Worm (Caenorhabditis elegans): Measurements from ENCODE around the gene atgl-1.

atgl-1 gene

DNA sequence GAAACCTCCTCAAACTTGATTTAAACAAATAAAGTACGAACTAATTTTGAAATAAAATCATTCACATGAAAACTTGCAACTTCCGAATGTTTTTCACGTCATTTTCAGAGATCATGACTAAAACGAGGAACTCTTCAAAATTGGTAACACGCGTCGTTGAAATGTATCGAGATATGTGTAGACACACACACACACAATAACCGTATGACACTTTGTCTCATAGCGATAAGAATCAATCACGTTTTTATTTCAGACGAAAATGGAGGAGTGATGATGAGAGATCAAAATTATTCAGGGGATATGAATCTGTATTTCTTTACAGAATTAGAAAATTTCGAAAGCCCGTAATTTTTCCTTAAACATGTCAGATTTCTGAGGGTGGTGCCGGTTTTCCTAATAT is 3.5 kb upstream of the atgl-1 start:
- TF ChIP-seq attf-5 (GFP tag; optimal IDR thresholded peaks at IDR 0.05) = peak; percentile 6
- TF ChIP-seq egrh-3 (GFP tag; IDR thresholded peaks at IDR 0.05) = no peak
- TF ChIP-seq nhr-80 (tag; optimal IDR thresholded peaks at IDR 0.05) = peak; percentile 20
- no peak for TF ChIP-seq mes-4 (tag; optimal IDR thresholded peaks at IDR 0.05)
- TF ChIP-seq B0336.3 (GFP tag; IDR thresholded peaks at IDR 0.05) = no peak
- peak; percentile 17 for TF ChIP-seq atf-7 (tag; optimal IDR thresholded peaks at IDR 0.05)
- TF ChIP-seq cebp-1 (GFP tag; IDR thresholded peaks at IDR 0.05) = no peak
- TF ChIP-seq cebp-1 (tag; optimal IDR thresholded peaks at IDR 0.05) = peak; percentile 35
- TF ChIP-seq dpff-1 (tag; optimal IDR thresholded peaks at IDR 0.05) = no peak
- no peak for TF ChIP-seq bed-2 (GFP tag; IDR thresholded peaks at IDR 0.05)

DNA sequence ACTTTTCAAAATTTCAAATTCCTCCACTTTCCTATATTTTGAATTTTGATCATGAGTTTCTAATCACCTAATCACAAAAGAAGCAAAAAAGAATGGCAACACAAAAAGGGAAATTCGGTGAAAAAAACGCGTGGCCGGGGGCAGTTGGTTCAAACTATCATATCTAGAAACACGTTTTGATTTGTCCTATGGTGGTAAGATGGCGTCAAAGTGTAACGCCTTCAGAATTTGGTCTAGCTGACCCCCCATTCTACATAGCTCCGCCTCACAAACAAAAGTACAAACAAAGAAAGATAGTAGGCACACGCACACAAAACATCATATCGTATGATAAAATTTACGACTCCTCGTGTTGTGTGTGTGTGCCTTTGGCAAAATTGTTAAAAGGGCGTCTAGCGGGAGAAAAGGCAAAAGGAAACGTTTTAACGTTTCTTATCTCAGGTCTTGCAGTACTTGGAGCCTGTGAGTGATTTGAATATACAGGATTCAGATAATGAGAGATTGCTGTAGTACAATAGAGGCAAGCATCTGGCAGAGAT is 2.8 kb upstream of the atgl-1 start:
- TF ChIP-seq nhr-80 (tag; optimal IDR thresholded peaks at IDR 0.05) = peak; percentile 72
- peak; percentile 15; the same call in 1 of the 2 replicates for TF ChIP-seq dox-1 (GFP tag; IDR thresholded peaks at IDR 0.05)
- peak; percentile 46; the same call in 1 of the 2 replicates for TF ChIP-seq lin-26 (GFP tag; IDR thresholded peaks at IDR 0.05)
- TF ChIP-seq attf-3 (GFP tag; conservative IDR thresholded peaks at IDR 0.05) = no peak
- no peak for TF ChIP-seq mel-28 (tag; optimal IDR thresholded peaks at IDR 0.05; ENCODE audit: borderline replicate concordance)
- peak; percentile 30; the same call in 1 of the 2 replicates for TF ChIP-seq hmg-1.2 (GFP tag; IDR thresholded peaks at IDR 0.05)
- no peak for TF ChIP-seq C06A6.2 (GFP tag; conservative IDR thresholded peaks at IDR 0.05)
- TF ChIP-seq efl-1 (GFP tag; optimal IDR thresholded peaks at IDR 0.05) = no peak
- no peak for TF ChIP-seq Y79H2A.3 (GFP tag; conservative IDR thresholded peaks at IDR 0.05)

DNA sequence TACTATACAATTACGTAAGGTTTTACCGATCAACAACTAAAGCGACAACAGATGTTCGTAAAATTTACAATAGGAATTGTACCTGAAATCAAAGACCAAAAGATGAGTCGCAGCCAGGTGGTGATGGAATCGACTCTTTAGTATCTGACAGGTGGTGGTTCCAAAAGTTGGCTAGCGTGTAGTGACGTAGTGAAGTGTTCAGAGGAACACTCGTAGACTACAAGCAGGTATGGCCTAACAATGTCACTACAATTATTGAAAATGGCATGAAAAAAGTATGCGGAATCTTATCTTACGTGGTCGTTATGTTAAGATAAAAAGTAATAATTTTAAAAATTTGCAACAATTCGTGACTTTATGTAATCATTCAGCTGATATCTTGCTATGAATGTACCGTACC is 2.2 kb upstream of the atgl-1 start:
- peak; percentile 43 for TF ChIP-seq ama-1 (optimal IDR thresholded peaks at IDR 0.05)
- no peak for TF ChIP-seq ama-1 (GFP tag; optimal IDR thresholded peaks at IDR 0.05)
- peak; percentile 25 for TF ChIP-seq repo-1 (tag; optimal IDR thresholded peaks at IDR 0.05)
- TF ChIP-seq lin-35 (GFP tag; optimal IDR thresholded peaks at IDR 0.05) = peak in 1 of 3 experiments; percentile 6
- no peak for TF ChIP-seq akir-1 (GFP tag; optimal IDR thresholded peaks at IDR 0.05)
- TF ChIP-seq attf-3 (GFP tag; conservative IDR thresholded peaks at IDR 0.05) = no peak

DNA sequence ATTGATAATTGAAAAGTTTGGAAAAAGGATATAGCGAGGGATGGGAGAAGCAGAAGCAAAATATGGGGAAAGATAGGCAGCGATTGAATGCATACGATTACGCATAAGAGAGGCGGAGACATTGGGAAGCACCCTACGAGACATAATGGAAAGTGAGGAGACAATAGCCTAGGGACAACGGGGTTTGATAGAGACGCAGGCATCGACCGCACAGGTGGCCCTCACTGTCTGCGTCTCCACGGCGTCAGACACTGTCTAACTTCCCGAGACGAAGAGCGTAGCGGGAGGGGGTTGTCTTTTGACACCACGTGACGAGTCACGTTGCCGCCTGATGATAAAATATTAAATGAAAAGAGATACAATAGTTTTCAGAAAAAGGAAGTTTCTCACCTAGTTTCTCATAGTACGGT is 1.7 kb upstream of the atgl-1 start:
- peak; percentile 85 for TF ChIP-seq atf-7 (tag; optimal IDR thresholded peaks at IDR 0.05)
- TF ChIP-seq snpc-4 (GFP tag; optimal IDR thresholded peaks at IDR 0.05) = no peak
- TF ChIP-seq snpc-4 (tag; optimal IDR thresholded peaks at IDR 0.05) = peak in 2 of 4 experiments; percentile 56 to 60
- TF ChIP-seq egl-44 (GFP tag; IDR thresholded peaks at IDR 0.05) = peak; percentile 91
- peak; percentile 50; the same call in 1 of the 2 replicates for TF ChIP-seq madf-6 (GFP tag; IDR thresholded peaks at IDR 0.05)
- peak; percentile 78 for TF ChIP-seq F22D6.2 (tag; optimal IDR thresholded peaks at IDR 0.05)
- TF ChIP-seq hmg-1.2 (GFP tag; IDR thresholded peaks at IDR 0.05) = peak; percentile 99
- TF ChIP-seq lin-40 (tag; optimal IDR thresholded peaks at IDR 0.05) = peak; percentile 90
- peak; percentile 80 for TF ChIP-seq dox-1 (GFP tag; IDR thresholded peaks at IDR 0.05)
- peak; percentile 60 for TF ChIP-seq madf-10 (tag; optimal IDR thresholded peaks at IDR 0.05)
- TF ChIP-seq tlf-1 (GFP tag; optimal IDR thresholded peaks at IDR 0.05) = peak; percentile 84
- TF ChIP-seq Y56A3A.18 (GFP tag; IDR thresholded peaks at IDR 0.05) = peak; percentile 60
- TF ChIP-seq nfyb-1 (GFP tag; IDR thresholded peaks at IDR 0.05) = peak; percentile 90
- TF ChIP-seq nhr-80 (tag; optimal IDR thresholded peaks at IDR 0.05) = peak; percentile 75
- no peak for TF ChIP-seq lsl-1 (GFP tag; optimal IDR thresholded peaks at IDR 0.05)
- peak; percentile 0 for TF ChIP-seq F23B12.7 (tag; optimal IDR thresholded peaks at IDR 0.05; ENCODE audit: insufficient read depth)
- no peak for TF ChIP-seq ztf-25 (GFP tag; IDR thresholded peaks at IDR 0.05)
- peak; percentile 38 for TF ChIP-seq ztf-18 (tag; optimal IDR thresholded peaks at IDR 0.05)
- TF ChIP-seq B0261.1 (tag; optimal IDR thresholded peaks at IDR 0.05) = no peak
- peak; percentile 5 for TF ChIP-seq T07F8.4 (tag; optimal IDR thresholded peaks at IDR 0.05)
- no peak for TF ChIP-seq F55B11.4 (tag; optimal IDR thresholded peaks at IDR 0.05; ENCODE audit: borderline replicate concordance, insufficient read depth)
- TF ChIP-seq F57C9.4 (tag; optimal IDR thresholded peaks at IDR 0.05) = no peak
- peak; percentile 69 for TF ChIP-seq ZK185.1 (tag; optimal IDR thresholded peaks at IDR 0.05; ENCODE audit: poor library complexity, severe bottlenecking)
- TF ChIP-seq lin-54 (GFP tag; optimal IDR thresholded peaks at IDR 0.05) = peak; percentile 71
- peak; percentile 86 for TF ChIP-seq chd-7 (tag; optimal IDR thresholded peaks at IDR 0.05)
